Fruit fly (Drosophila melanogaster) whole organism, prepupa: ENCODE measurements around the gene to.
A peak's percentile ranks its signal among the peaks of the same experiment; 100 is the strongest.

Experiments
- Blimp-1 ChIP-seq: fragments of 200-800 bp; sonication (Bioruptor generic); optimal IDR thresholded peaks from 3 replicates; lab custom pipeline; 2017; ENCODE audit warnings: missing biosample characterization, missing genetic modification characterization, mild to moderate bottlenecking, moderate library complexity, missing genetic modification reagents
- CG10669 ChIP-seq: fragments of 200-800 bp; sonication (Bioruptor generic); optimal IDR thresholded peaks from 3 replicates; lab custom pipeline; 2018; ENCODE audit warnings: missing biosample characterization, mild to moderate bottlenecking, missing genetic modification characterization, moderate library complexity
- CG11294 ChIP-seq: fragments of 200-800 bp; sonication (Bioruptor generic); IDR thresholded peaks from 2 replicates; pipeline ENCODE4 v1.3.6; 2022; ENCODE audit warnings: missing biosample characterization, missing genetic modification characterization
- CG11762 ChIP-seq: fragments of 200-800 bp; sonication (Bioruptor generic); optimal IDR thresholded peaks from 3 replicates; lab custom pipeline; 2016; ENCODE audit warnings: missing biosample characterization, missing genetic modification characterization; ENCODE audit not compliant: insufficient read depth
- CG11902 ChIP-seq: fragments of 200-800 bp; sonication (Bioruptor generic); optimal IDR thresholded peaks from 3 replicates; lab custom pipeline; 2016; ENCODE audit warnings: missing biosample characterization, missing genetic modification characterization
- CG15336 ChIP-seq: fragments of 200-800 bp; sonication (Bioruptor generic); IDR thresholded peaks from 2 replicates; pipeline ENCODE4 v1.3.6; 2022; ENCODE audit warnings: missing biosample characterization, missing genetic modification characterization
- CG1621 ChIP-seq: fragments of 200-800 bp; sonication (Bioruptor generic); optimal IDR thresholded peaks from 3 replicates; lab custom pipeline; 2018; ENCODE audit warnings: missing biosample characterization, mild to moderate bottlenecking, missing genetic modification characterization
- CG16779 ChIP-seq: fragments of 200-800 bp; sonication (Bioruptor generic); optimal IDR thresholded peaks from 3 replicates; lab custom pipeline; 2017; ENCODE audit warnings: missing biosample characterization, mild to moderate bottlenecking, missing genetic modification characterization
- CG3032 ChIP-seq: fragments of 200-800 bp; optimal IDR thresholded peaks from 2 replicates; lab custom pipeline; 2019; ENCODE audit warnings: missing biosample characterization, mild to moderate bottlenecking, missing genetic modification characterization, moderate library complexity
- CG31627 ChIP-seq: fragments of 200-800 bp; sonication (Bioruptor generic); optimal IDR thresholded peaks from 3 replicates; lab custom pipeline; 2016; ENCODE audit warnings: missing biosample characterization, missing genetic modification characterization
- CG34406 ChIP-seq: fragments of 200-800 bp; sonication (Bioruptor generic); optimal IDR thresholded peaks from 3 replicates; lab custom pipeline; 2016; ENCODE audit warnings: missing biosample characterization, missing genetic modification characterization
- CG3919 ChIP-seq: fragments of 200-800 bp; sonication (Bioruptor generic); optimal IDR thresholded peaks from 3 replicates; lab custom pipeline; 2016; ENCODE audit warnings: missing biosample characterization, missing genetic modification characterization
- CG4318 ChIP-seq: fragments of 200-800 bp; sonication (Bioruptor generic); optimal IDR thresholded peaks from 3 replicates; lab custom pipeline; 2017; ENCODE audit warnings: missing biosample characterization, mild to moderate bottlenecking, missing genetic modification characterization
- CG6808 ChIP-seq: fragments of 200-800 bp; sonication (Bioruptor generic); optimal IDR thresholded peaks from 3 replicates; lab custom pipeline; 2017; ENCODE audit warnings: missing biosample characterization, missing genetic modification characterization, mild to moderate bottlenecking, moderate library complexity, missing genetic modification reagents
- CG6854 ChIP-seq: fragments of 200-800 bp; sonication (Bioruptor generic); optimal IDR thresholded peaks from 2 replicates; lab custom pipeline; 2017; ENCODE audit warnings: missing biosample characterization, mild to moderate bottlenecking, missing genetic modification characterization
- CG8632 ChIP-seq: fragments of 200-800 bp; sonication (Bioruptor generic); optimal IDR thresholded peaks from 3 replicates; lab custom pipeline; 2016; ENCODE audit warnings: missing biosample characterization, missing genetic modification characterization
- CG9139 ChIP-seq: fragments of 200-800 bp; sonication (Bioruptor generic); optimal IDR thresholded peaks from 3 replicates; lab custom pipeline; 2017; ENCODE audit warnings: missing biosample characterization, mild to moderate bottlenecking, missing genetic modification characterization
- Eip75B ChIP-seq: fragments of 200-800 bp; sonication (Bioruptor generic); optimal IDR thresholded peaks from 3 replicates; lab custom pipeline; 2016; ENCODE audit warnings: missing biosample characterization, missing genetic modification characterization
- Eip78C ChIP-seq: fragments of 200-800 bp; sonication (Bioruptor generic); peaks from one replicate; lab custom pipeline; 2016; ENCODE audit warnings: missing biosample characterization, missing genetic modification characterization
- Eip93F ChIP-seq: fragments of 200-800 bp; sonication (Bioruptor generic); optimal IDR thresholded peaks from 2 replicates; lab custom pipeline; 2016; ENCODE audit warnings: missing biosample characterization, mild to moderate bottlenecking, missing genetic modification characterization
- Ets21C ChIP-seq: fragments of 200-800 bp; sonication (Bioruptor generic); optimal IDR thresholded peaks from 3 replicates; lab custom pipeline; 2016; ENCODE audit warnings: missing biosample characterization, missing genetic modification characterization
- Ets96B ChIP-seq: fragments of 200-800 bp; optimal IDR thresholded peaks from 2 replicates; lab custom pipeline; 2019; ENCODE audit warnings: missing biosample characterization, mild to moderate bottlenecking, missing genetic modification characterization, moderate library complexity
- Gug ChIP-seq: fragments of 200-800 bp; sonication (Bioruptor generic); IDR thresholded peaks from 2 replicates; pipeline ENCODE4 v1.3.6; 2022; ENCODE audit warnings: missing biosample characterization, missing genetic modification characterization
- Hr4 ChIP-seq: fragments of 200-800 bp; sonication (Bioruptor generic); optimal IDR thresholded peaks from 3 replicates; lab custom pipeline; 2016; ENCODE audit warnings: missing biosample characterization, missing genetic modification characterization
- Lpt ChIP-seq: fragments of 200-800 bp; sonication (Bioruptor generic); optimal IDR thresholded peaks from 3 replicates; lab custom pipeline; 2016; ENCODE audit warnings: missing biosample characterization, missing genetic modification characterization
- Met ChIP-seq: fragments of 200-800 bp; sonication (Bioruptor generic); optimal IDR thresholded peaks from 3 replicates; lab custom pipeline; 2016; ENCODE audit warnings: missing biosample characterization, missing genetic modification characterization
- Smox ChIP-seq: fragments of 200-800 bp; sonication (Bioruptor generic); optimal IDR thresholded peaks from 3 replicates; lab custom pipeline; 2016; ENCODE audit warnings: missing biosample characterization, missing genetic modification characterization
- Sox14 ChIP-seq: fragments of 200-800 bp; sonication (Bioruptor generic); optimal IDR thresholded peaks from 3 replicates; lab custom pipeline; 2016; ENCODE audit warnings: missing biosample characterization, missing genetic modification characterization
- achi ChIP-seq: fragments of 200-800 bp; sonication (Bioruptor generic); optimal IDR thresholded peaks from 3 replicates; lab custom pipeline; 2016; ENCODE audit warnings: missing biosample characterization, missing genetic modification characterization
- cyc ChIP-seq: fragments of 200-800 bp; sonication (Bioruptor generic); optimal IDR thresholded peaks from 3 replicates; lab custom pipeline; 2016; ENCODE audit warnings: missing biosample characterization, missing genetic modification characterization
- dsx ChIP-seq: fragments of 200-800 bp; optimal IDR thresholded peaks from 3 replicates; lab custom pipeline; 2019; ENCODE audit warnings: missing biosample characterization, mild to moderate bottlenecking, missing genetic modification characterization, moderate library complexity; ENCODE audit not compliant: poor library complexity, severe bottlenecking
- esn ChIP-seq: fragments of 200-800 bp; sonication (Bioruptor generic); optimal IDR thresholded peaks from 2 replicates; lab custom pipeline; 2016; ENCODE audit warnings: missing biosample characterization, mild to moderate bottlenecking, missing genetic modification characterization, moderate library complexity
- fd59A ChIP-seq: fragments of 200-800 bp; sonication (Bioruptor generic); optimal IDR thresholded peaks from 2 replicates; lab custom pipeline; 2017; ENCODE audit warnings: missing biosample characterization, mild to moderate bottlenecking, missing genetic modification characterization, missing genetic modification reagents
- fd85E ChIP-seq: fragments of 200-800 bp; sonication (Bioruptor generic); optimal IDR thresholded peaks from 3 replicates; lab custom pipeline; 2016; ENCODE audit warnings: missing biosample characterization, missing genetic modification characterization
- fkh ChIP-seq: fragments of 200-800 bp; sonication (Bioruptor generic); optimal IDR thresholded peaks from 3 replicates; lab custom pipeline; 2017; ENCODE audit warnings: missing biosample characterization, mild to moderate bottlenecking, missing genetic modification characterization, moderate library complexity
- lz ChIP-seq: fragments of 200-800 bp; sonication (Bioruptor generic); optimal IDR thresholded peaks from 3 replicates; lab custom pipeline; 2016; ENCODE audit warnings: missing biosample characterization, missing genetic modification characterization
- net ChIP-seq: fragments of 200-800 bp; sonication (Bioruptor generic); optimal IDR thresholded peaks from 3 replicates; lab custom pipeline; 2016; ENCODE audit warnings: missing biosample characterization, missing genetic modification characterization
- pdm3 ChIP-seq: fragments of 200-800 bp; sonication (Bioruptor generic); optimal IDR thresholded peaks from 3 replicates; lab custom pipeline; 2016; ENCODE audit warnings: missing biosample characterization, missing genetic modification characterization
- ss ChIP-seq, 2 experiments: fragments of 200-800 bp; sonication (Bioruptor generic); optimal IDR thresholded peaks; 2 replicates in 1 of 2; 3 replicates in 1 of 2; lab custom pipeline; 2017 to 2018; ENCODE audit warnings: mild to moderate bottlenecking in 2 of 2, missing biosample characterization in 2 of 2, missing genetic modification characterization in 2 of 2, moderate library complexity in 1 of 2
- svp ChIP-seq: fragments of 200-800 bp; sonication (Bioruptor generic); peaks from one replicate; lab custom pipeline; 2016; ENCODE audit warnings: missing biosample characterization, missing genetic modification characterization
- topi ChIP-seq: fragments of 200-800 bp; sonication (Bioruptor generic); optimal IDR thresholded peaks from 3 replicates; lab custom pipeline; 2016; ENCODE audit warnings: missing biosample characterization, missing genetic modification characterization
- vri ChIP-seq: fragments of 200-800 bp; sonication (Bioruptor generic); optimal IDR thresholded peaks from 3 replicates; lab custom pipeline; 2016; ENCODE audit warnings: missing biosample characterization, mild to moderate bottlenecking, missing genetic modification characterization

Gene to

dm6 chr3R:25219018-25219417, 21.0 kb upstream of the to start, which contains the start of gene CG31103:
TSS of gene CG31103 (plus strand) at chr3R:25219318.
- TF ChIP-seq lz (GFP tag; lab: Kevin White, UChicago) (no peak), vri (GFP tag; lab: Kevin White, UChicago) (no peak), CG3919 (GFP tag; lab: Kevin White, UChicago) (no peak), net (GFP tag; lab: Kevin White, UChicago) (no peak), Hr4 (GFP tag; lab: Kevin White, UChicago) (no peak), Eip75B (GFP tag; lab: Kevin White, UChicago) (no peak), esn (GFP tag; lab: Kevin White, UChicago) (no peak), dsx (no peak), Lpt (GFP tag; lab: Kevin White, UChicago) (no peak), CG11294 (no peak), cyc (GFP tag; lab: Kevin White, UChicago) (no peak), CG3032 (tag; lab: Kevin White, UChicago) (no peak), topi (GFP tag; lab: Kevin White, UChicago) (no peak), achi (GFP tag; lab: Kevin White, UChicago) (no peak), CG34406 (GFP tag; lab: Kevin White, UChicago) (no peak), CG1621 (no peak), CG9139 (GFP tag; lab: Kevin White, UChicago) (no peak), CG31627 (GFP tag; lab: Kevin White, UChicago) (no peak), Eip93F (GFP tag; lab: Kevin White, UChicago) (no peak), CG4318 (GFP tag; lab: Kevin White, UChicago) (no peak)

DNA sequence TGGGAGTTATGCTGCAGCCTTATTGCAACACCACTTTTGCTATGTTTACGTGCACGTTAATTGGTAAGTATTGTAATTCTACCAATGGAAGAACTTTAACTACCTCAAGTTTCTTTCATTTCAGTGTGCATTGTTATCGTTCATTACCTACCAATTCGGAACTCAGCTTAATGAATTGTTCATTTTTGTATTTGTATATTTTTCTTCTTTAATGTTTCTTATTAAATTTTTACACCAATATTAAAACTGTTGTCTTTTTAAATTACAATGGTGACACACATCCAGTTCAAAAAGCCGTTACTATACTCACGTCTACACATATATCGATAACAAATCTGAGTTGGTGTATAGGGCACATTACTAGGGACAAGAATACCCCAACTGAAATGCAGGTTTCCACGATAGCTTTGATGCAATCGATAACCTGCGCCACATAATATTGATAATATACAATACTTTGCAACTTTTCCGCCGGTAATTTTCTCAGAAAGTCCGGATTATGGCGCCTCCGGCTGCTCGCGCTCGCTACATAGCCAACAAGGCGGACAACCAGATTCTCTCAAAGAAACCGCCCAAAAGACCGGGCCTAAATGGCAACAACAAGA, 18.7 kb upstream of the to start, which contains the start of gene Alg9:
Gene Alg9, plus strand, starts transcription at position 387 of the 605 bp plus-strand sequence.
- TF ChIP-seq Ets21C (GFP tag; lab: Kevin White, UChicago): no peak

dm6 chr3R:25225483-25225882, 14.5 kb upstream of the to start:
- TF ChIP-seq svp (GFP tag; lab: Kevin White, UChicago) (no peak), pdm3 (no peak), fd59A (GFP tag; lab: Kevin White, UChicago) (no peak)

DNA sequence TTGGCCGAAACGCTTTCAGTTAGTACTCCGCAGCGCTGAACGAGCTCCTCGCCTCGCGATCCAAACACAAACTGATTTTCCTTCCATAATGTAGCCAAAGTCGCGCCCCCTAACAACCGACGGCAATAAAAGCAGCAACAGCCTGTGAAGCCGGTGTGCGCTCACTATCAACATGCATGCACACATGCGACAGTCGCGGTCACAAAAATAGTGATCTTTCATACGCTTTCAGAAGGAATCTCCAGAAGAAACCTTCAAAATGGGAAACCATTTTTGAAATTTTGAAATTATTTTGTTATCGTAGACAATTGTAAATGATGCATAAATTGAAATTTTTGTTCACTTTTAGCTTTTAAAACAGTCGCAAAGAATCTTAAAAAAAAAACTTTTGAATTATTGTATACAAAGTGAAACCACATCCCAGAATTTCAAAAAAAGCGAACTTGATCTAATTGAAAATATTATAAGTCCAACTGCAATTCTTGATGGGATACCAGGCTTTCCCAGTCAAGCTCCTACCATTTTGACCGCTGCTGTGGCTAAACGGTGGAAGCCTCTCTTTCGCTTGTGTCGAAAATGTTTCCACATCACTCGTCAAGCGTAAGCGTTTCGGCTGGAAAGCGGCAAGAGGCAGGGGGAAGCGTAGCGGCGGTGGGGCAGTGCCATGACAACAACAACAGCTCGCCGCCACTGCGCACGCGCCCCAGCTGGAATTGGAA, 7.5 kb upstream of the to start, which contains the start of gene Cad96Cb:
Gene Cad96Cb, minus strand, starts transcription at position 51 of the 719 bp plus-strand sequence.
- TF ChIP-seq Eip78C: peak; percentile 99
- peak; percentile 79 for TF ChIP-seq Gug (GFP tag; lab: Robert Waterston, UW)
- peak; percentile 89 for TF ChIP-seq CG34406 (GFP tag; lab: Kevin White, UChicago)
- peak; percentile 95 for TF ChIP-seq Met (GFP tag; lab: Kevin White, UChicago)
- TF ChIP-seq ss (GFP tag; optimal IDR thresholded peaks at IDR 0.05; lab: Kevin White, UChicago): peak; percentile 92
- TF ChIP-seq Sox14 (GFP tag; lab: Kevin White, UChicago): peak; percentile 94
- peak; percentile 89 for TF ChIP-seq CG10669 (GFP tag; lab: Kevin White, UChicago)
- peak; percentile 91 for TF ChIP-seq Smox
- peak; percentile 92 for TF ChIP-seq lz (GFP tag; lab: Kevin White, UChicago)
- peak; percentile 93 for TF ChIP-seq CG6808
- TF ChIP-seq CG4318 (GFP tag; lab: Kevin White, UChicago): peak; percentile 95
- TF ChIP-seq Blimp-1 (GFP tag; lab: Kevin White, UChicago): peak; percentile 76
- TF ChIP-seq CG11902 (GFP tag; lab: Kevin White, UChicago): peak; percentile 85
- TF ChIP-seq Ets96B (tag; lab: Kevin White, UChicago): peak; percentile 83
- TF ChIP-seq CG8632 (GFP tag; lab: Kevin White, UChicago): peak; percentile 89
- TF ChIP-seq CG1621: peak; percentile 71
- TF ChIP-seq Ets21C (GFP tag; lab: Kevin White, UChicago): peak; percentile 86
- TF ChIP-seq fkh (GFP tag; lab: Kevin White, UChicago): no peak
- TF ChIP-seq Lpt (GFP tag; lab: Kevin White, UChicago): peak; percentile 92
- TF ChIP-seq topi (GFP tag; lab: Kevin White, UChicago): peak; percentile 95
- TF ChIP-seq CG6854 (GFP tag; lab: Kevin White, UChicago): peak; percentile 87
- peak; percentile 93 for TF ChIP-seq achi (GFP tag; lab: Kevin White, UChicago)
- TF ChIP-seq vri (GFP tag; lab: Kevin White, UChicago): peak; percentile 79
- peak; percentile 50 for TF ChIP-seq Eip93F (GFP tag; lab: Kevin White, UChicago)
- peak; percentile 92 for TF ChIP-seq CG16779 (tag; lab: Kevin White, UChicago)
- TF ChIP-seq Hr4 (GFP tag; lab: Kevin White, UChicago): peak; percentile 96
- TF ChIP-seq fd85E (GFP tag; lab: Kevin White, UChicago): peak; percentile 57
- peak; percentile 93 for TF ChIP-seq CG11762
- peak; percentile 91 for TF ChIP-seq Eip75B (GFP tag; lab: Kevin White, UChicago)
- TF ChIP-seq CG15336 (GFP tag; lab: Robert Waterston, UW): peak; percentile 90
